Fruit fly (Drosophila melanogaster): ENCODE data around the gene TyrR.
A peak's percentile ranks its signal among the peaks of the same experiment; 100 is the strongest.

dm6 chr3R:17714370-17714769, 48.6 kb downstream of the TyrR start:
- TF ChIP-seq usp (GFP tag; optimal IDR thresholded peaks at IDR 0.05) (no peak), Dll (optimal IDR thresholded peaks at IDR 0.05) (no peak), psq (optimal IDR thresholded peaks at IDR 0.05) (no peak), CG8478 (optimal IDR thresholded peaks at IDR 0.05) (no peak), pan (optimal IDR thresholded peaks at IDR 0.05) (peak; percentile 7), EcR (GFP tag; optimal IDR thresholded peaks at IDR 0.05) (no peak)
